Fruit fly (Drosophila melanogaster): ENCODE results near the gene Pli.

The Pli gene

dm6 chr3R:23818879-23819408 is 70.9 kb downstream of the Pli start, which contains the start of the genes CG33111 and eIF4G2 (continued):
- TF ChIP-seq CG12155 (GFP tag; optimal IDR thresholded peaks at IDR 0.05) = peak; percentile 51
- no peak for TF ChIP-seq gem (tag; optimal IDR thresholded peaks at IDR 0.05)
- TF ChIP-seq Rfx (GFP tag; IDR thresholded peaks at IDR 0.05) = peak; percentile 73
- no peak for TF ChIP-seq C15 (GFP tag; IDR thresholded peaks at IDR 0.05)
- no peak for TF ChIP-seq btn (GFP tag; optimal IDR thresholded peaks at IDR 0.05)
- peak; percentile 34 for TF ChIP-seq grau (tag; optimal IDR thresholded peaks at IDR 0.05)
- 0 out of 2 replicates have a peak, but pooled peaks have one; percentile 34 for TF ChIP-seq CG1024 (GFP tag; IDR thresholded peaks at IDR 0.05)
- TF ChIP-seq oc (tag; optimal IDR thresholded peaks at IDR 0.05) = no peak
- TF ChIP-seq CG12299 (tag; optimal IDR thresholded peaks at IDR 0.05) = peak; percentile 14
- peak; percentile 59; the same call in 1 of the 2 replicates for TF ChIP-seq NFAT (GFP tag; IDR thresholded peaks at IDR 0.05)
- TF ChIP-seq CG11456 (GFP tag; IDR thresholded peaks at IDR 0.05) = peak; percentile 35; the same call in 1 of the 3 replicates
- TF ChIP-seq CG6272 (GFP tag; IDR thresholded peaks at IDR 0.05) = peak; percentile 26; the same call in 1 of the 2 replicates
- TF ChIP-seq Opbp (GFP tag; IDR thresholded peaks at IDR 0.05; ENCODE audit: partially characterized antibody) = peak; percentile 90
- TF ChIP-seq cg (GFP tag; optimal IDR thresholded peaks at IDR 0.05) = no peak
- peak; percentile 34; the same call in 1 of the 2 replicates for TF ChIP-seq ato (GFP tag; IDR thresholded peaks at IDR 0.05; ENCODE audit: partially characterized antibody)
- TF ChIP-seq Dad (GFP tag; optimal IDR thresholded peaks at IDR 0.05) = peak; percentile 45
- TF ChIP-seq HLHmδ (GFP tag; optimal IDR thresholded peaks at IDR 0.05) = peak; percentile 28
- TF ChIP-seq CG13894 (tag; optimal IDR thresholded peaks at IDR 0.05) = no peak
- peak; percentile 86 for TF ChIP-seq CG17186 (GFP tag; optimal IDR thresholded peaks at IDR 0.05)
- TF ChIP-seq CG11560 (tag; IDR thresholded peaks at IDR 0.05) = peak; percentile 69; the same call in 2 of the 3 replicates
- TF ChIP-seq Hand (GFP tag; optimal IDR thresholded peaks at IDR 0.05) = no peak
- TF ChIP-seq Lhr (GFP tag; optimal IDR thresholded peaks at IDR 0.05) = peak; percentile 91
- 0 out of 2 replicates have a peak, but pooled peaks have one; percentile 12 for TF ChIP-seq CG4360 (GFP tag; IDR thresholded peaks at IDR 0.05)
- TF ChIP-seq BEAF-32 (GFP tag; optimal IDR thresholded peaks at IDR 0.05) = peak; percentile 92
- no peak for TF ChIP-seq CkIIα-i1 (GFP tag; IDR thresholded peaks at IDR 0.05)
- peak; percentile 82 for TF ChIP-seq gfzf (GFP tag; optimal IDR thresholded peaks at IDR 0.05)
- TF ChIP-seq bsh (GFP tag; optimal IDR thresholded peaks at IDR 0.05) = peak; percentile 4 to 66
- no peak for TF ChIP-seq da (GFP tag; optimal IDR thresholded peaks at IDR 0.05)
- peak; percentile 56; the same call in 1 of the 3 replicates for TF ChIP-seq so (GFP tag; IDR thresholded peaks at IDR 0.05)
- 0 out of 3 replicates have a peak, but pooled peaks have one; percentile 28 for TF ChIP-seq sr (GFP tag; IDR thresholded peaks at IDR 0.05)
- peak; percentile 51 for TF ChIP-seq CG33557 (GFP tag; optimal IDR thresholded peaks at IDR 0.05)
- no peak for TF ChIP-seq peb (GFP tag; IDR thresholded peaks at IDR 0.05)
- peak; percentile 36 for TF ChIP-seq ems (GFP tag; optimal IDR thresholded peaks at IDR 0.05)
- no peak for TF ChIP-seq CG17359 (tag; optimal IDR thresholded peaks at IDR 0.05)
- TF ChIP-seq H2.0 (GFP tag; IDR thresholded peaks at IDR 0.05) = 0 out of 2 replicates have a peak, but pooled peaks have one; percentile 3
- peak; percentile 64 for TF ChIP-seq CG33213 (GFP tag; optimal IDR thresholded peaks at IDR 0.05)
- peak; percentile 97 for TF ChIP-seq CG4617 (GFP tag; optimal IDR thresholded peaks at IDR 0.05; ENCODE audit: borderline replicate concordance)
- TF ChIP-seq CG3995 (GFP tag; optimal IDR thresholded peaks at IDR 0.05) = peak; percentile 49
- peak; percentile 91 for TF ChIP-seq sqz (GFP tag; optimal IDR thresholded peaks at IDR 0.05)
- TF ChIP-seq Ptx1 (GFP tag; IDR thresholded peaks at IDR 0.05) = 0 out of 2 replicates have a peak, but pooled peaks have one; percentile 20
- peak; percentile 44 for TF ChIP-seq MBD-R2 (GFP tag; IDR thresholded peaks at IDR 0.05)
- TF ChIP-seq nerfin-1 (tag; optimal IDR thresholded peaks at IDR 0.05) = peak; percentile 38
- TF ChIP-seq CG34376 (GFP tag; optimal IDR thresholded peaks at IDR 0.05) = peak; percentile 34
- TF ChIP-seq CG17568 (GFP tag; optimal IDR thresholded peaks at IDR 0.05) = peak; percentile 13
- peak; percentile 68 for TF ChIP-seq CG12659 (GFP tag; optimal IDR thresholded peaks at IDR 0.05)
- no peak for TF ChIP-seq CG6175 (GFP tag; IDR thresholded peaks at IDR 0.05)
- no peak for TF ChIP-seq Nf-YA (GFP tag; IDR thresholded peaks at IDR 0.05)
- peak; percentile 58 for TF ChIP-seq CG6765 (GFP tag; optimal IDR thresholded peaks at IDR 0.05)
- peak; percentile 42 for TF ChIP-seq Dip3 (GFP tag; optimal IDR thresholded peaks at IDR 0.05)

Data from whole organism, embryonic.